Fruit fly (Drosophila melanogaster): Measurements from ENCODE around the gene RpS2.

Gene RpS2

dm6 chr2L:9897296-9897695 is at the start of gene RpS2:
Gene RpS2, minus strand, starts transcription at chr2L:9897552.
- TF ChIP-seq CG8478 (optimal IDR thresholded peaks at IDR 0.05) (no peak), CTCF (optimal IDR thresholded peaks at IDR 0.05) (peak in 1 of 2 experiments; percentile 33)

- TF ChIP-seq CTCF (optimal IDR thresholded peaks at IDR 0.05) (no peak), CG8478 (optimal IDR thresholded peaks at IDR 0.05) (no peak)
These were observed 48.7 kb upstream of the RpS2 start for dm6 chr2L:9946051-9946450.

- TF ChIP-seq CG8478 (optimal IDR thresholded peaks at IDR 0.05) (no peak), CTCF (optimal IDR thresholded peaks at IDR 0.05) (no peak)
These were observed 47.7 kb upstream of the RpS2 start for dm6 chr2L:9945086-9945485.

- no peak for TF ChIP-seq CG8478 (optimal IDR thresholded peaks at IDR 0.05)
- TF ChIP-seq CTCF (optimal IDR thresholded peaks at IDR 0.05): no peak
These were observed 46.2 kb upstream of the RpS2 start for dm6 chr2L:9943521-9943920.

- TF ChIP-seq CTCF (optimal IDR thresholded peaks at IDR 0.05): no peak
- no peak for TF ChIP-seq CG8478 (optimal IDR thresholded peaks at IDR 0.05)
These were observed 41.4 kb upstream of the RpS2 start, which contains the start of the genes Datp and CG4619 for dm6 chr2L:9938631-9939256. Gene Datp, minus strand, starts transcription at chr2L:9938790. Gene CG4619, plus strand, starts transcription at chr2L:9938863.

dm6 chr2L:9937908-9938307 is 40.6 kb upstream of the RpS2 start, which contains the start of gene Arglu1:
Gene Arglu1, minus strand, starts transcription at chr2L:9938134.
- no peak for TF ChIP-seq CG8478 (optimal IDR thresholded peaks at IDR 0.05)
- no peak for TF ChIP-seq CTCF (optimal IDR thresholded peaks at IDR 0.05)

- no peak for TF ChIP-seq CTCF (optimal IDR thresholded peaks at IDR 0.05)
- TF ChIP-seq CG8478 (optimal IDR thresholded peaks at IDR 0.05): no peak
These were observed 35.7 kb upstream of the RpS2 start, which contains the start of gene Cpr30F for dm6 chr2L:9933063-9933462. Gene Cpr30F, minus strand, starts transcription at chr2L:9933163.

- no peak for TF ChIP-seq CTCF (optimal IDR thresholded peaks at IDR 0.05)
These were observed 32.9 kb upstream of the RpS2 start, which contains the start of gene CG42367 for dm6 chr2L:9930280-9930679. Gene CG42367, plus strand, starts transcription at chr2L:9930580.

- TF ChIP-seq CG8478 (optimal IDR thresholded peaks at IDR 0.05) (no peak), CTCF (optimal IDR thresholded peaks at IDR 0.05) (no peak)
These were observed 27.4 kb upstream of the RpS2 start, which contains the start of the genes TbCMF46 and CG42366 for dm6 chr2L:9924765-9925164. Gene TbCMF46, minus strand, starts transcription at chr2L:9924865. Gene CG42366, plus strand, starts transcription at chr2L:9925161.

- TF ChIP-seq CTCF (optimal IDR thresholded peaks at IDR 0.05) (no peak), CG8478 (optimal IDR thresholded peaks at IDR 0.05) (no peak)
These were observed 24.0 kb upstream of the RpS2 start, which contains the start of gene CG4592 for dm6 chr2L:9921401-9921800. Gene CG4592, plus strand, starts transcription at chr2L:9921633.

- TF ChIP-seq CG8478 (optimal IDR thresholded peaks at IDR 0.05): no peak
- TF ChIP-seq CTCF (optimal IDR thresholded peaks at IDR 0.05): no peak
These were observed 22.6 kb upstream of the RpS2 start, which contains the start of gene CG4594 for dm6 chr2L:9919949-9920348. Gene CG4594, plus strand, starts transcription at chr2L:9920160.

- TF ChIP-seq CG8478 (optimal IDR thresholded peaks at IDR 0.05) (no peak), CTCF (optimal IDR thresholded peaks at IDR 0.05) (no peak)
These were observed 21.9 kb upstream of the RpS2 start for dm6 chr2L:9919218-9919617.

dm6 chr2L:9918020-9918959 is 20.9 kb upstream of the RpS2 start, which contains the start of the genes CG5885 and CG4598:
Gene CG5885, minus strand, starts transcription at chr2L:9918330.
Gene CG4598, plus strand, starts transcription at chr2L:9918618.
- TF ChIP-seq CTCF (optimal IDR thresholded peaks at IDR 0.05) (peak in 1 of 2 experiments; percentile 29), CG8478 (optimal IDR thresholded peaks at IDR 0.05) (no peak)

dm6 chr2L:9915011-9915850 is 17.9 kb upstream of the RpS2 start, which contains the start of gene yip2:
Gene yip2, plus strand, starts transcription at chr2L:9915253.
- TF ChIP-seq CTCF (optimal IDR thresholded peaks at IDR 0.05): no peak
